Worm (Caenorhabditis elegans): ENCODE data around the gene F40G9.9.

- TF ChIP-seq Y67H2A.10 (GFP tag; conservative IDR thresholded peaks at IDR 0.05) (no peak), hrde-1 (tag; optimal IDR thresholded peaks at IDR 0.05; ENCODE audit: borderline replicate concordance) (no peak), pha-4 (tag; optimal IDR thresholded peaks at IDR 0.05) (no peak), Y79H2A.3 (GFP tag; conservative IDR thresholded peaks at IDR 0.05) (no peak), unc-130 (GFP tag; optimal IDR thresholded peaks at IDR 0.05) (no peak), unc-62 (GFP tag; optimal IDR thresholded peaks at IDR 0.05) (no peak), D2030.7 (GFP tag; IDR thresholded peaks at IDR 0.05) (no peak), hlh-12 (tag; optimal IDR thresholded peaks at IDR 0.05) (no peak), aptf-3 (GFP tag; IDR thresholded peaks at IDR 0.05) (no peak), ceh-58 (GFP tag; IDR thresholded peaks at IDR 0.05) (no peak), egrh-3 (GFP tag; IDR thresholded peaks at IDR 0.05) (no peak), gei-17 (GFP tag; optimal IDR thresholded peaks at IDR 0.05) (no peak), K12H6.12 (tag; optimal IDR thresholded peaks at IDR 0.05) (no peak), ceh-40 (GFP tag; IDR thresholded peaks at IDR 0.05) (no peak)
Observed at ce11 chrIII:178126-178525, 6.6 kb upstream of the F40G9.9 start.
